Worm (Caenorhabditis elegans): ENCODE results near the gene acdh-8.

The acdh-8 gene

DNA sequence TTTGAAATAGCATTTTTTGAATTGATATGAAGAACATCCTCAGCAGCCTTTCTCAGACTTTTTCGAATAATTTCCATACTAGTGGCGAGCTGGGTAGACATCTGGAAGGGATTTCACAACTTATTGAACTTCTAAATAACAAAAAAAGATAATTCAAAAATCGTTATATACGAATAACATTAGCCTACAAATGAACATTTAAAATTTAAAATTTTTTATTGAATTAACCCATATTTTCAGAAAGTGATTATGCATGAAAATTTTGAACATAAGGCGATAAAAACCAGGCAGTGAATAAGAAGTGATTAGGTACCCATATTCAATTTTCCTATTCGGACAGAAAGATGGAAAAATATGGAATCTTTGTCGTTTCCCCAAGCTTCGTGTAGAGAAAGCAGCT lies 34.2 kb downstream of the acdh-8 start, which contains the start of gene ZK1248.11:
TSS of gene ZK1248.11 (minus strand) at position 101 of the 400 bp plus-strand sequence.
- TF ChIP-seq lin-15B (tag; optimal IDR thresholded peaks at IDR 0.05) (no peak), nhr-12 (tag; optimal IDR thresholded peaks at IDR 0.05) (no peak), pha-4 (tag; optimal IDR thresholded peaks at IDR 0.05) (no peak)

DNA sequence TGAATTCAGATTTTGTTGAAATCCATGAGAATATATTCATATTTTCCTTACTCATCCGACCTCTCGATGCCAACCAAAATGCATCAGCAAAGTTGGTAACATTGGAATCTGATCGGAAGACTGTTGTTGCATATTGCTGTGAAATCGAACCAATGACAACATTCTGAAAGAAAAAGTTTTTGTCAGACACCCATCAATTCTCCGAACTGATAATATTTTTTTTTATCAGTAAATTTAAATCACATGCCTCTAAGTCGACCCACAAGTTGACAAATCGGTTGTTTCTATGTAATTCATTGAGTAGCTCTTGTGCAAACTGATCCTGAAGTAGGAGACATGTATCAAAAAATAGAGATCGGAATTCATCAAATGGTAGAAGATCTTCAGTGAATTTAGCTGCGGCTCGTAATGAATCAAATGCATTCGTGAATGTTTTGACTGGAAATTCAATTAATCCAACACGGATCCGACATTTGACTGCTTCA lies 35.7 kb downstream of the acdh-8 start, which contains the start of gene col-74:
TSS of gene col-74 (plus strand) at position 435 of the 485 bp plus-strand sequence.
- no peak for TF ChIP-seq nfya-1 (tag; optimal IDR thresholded peaks at IDR 0.05; ENCODE audit: insufficient read depth)
- peak; percentile 74 for TF ChIP-seq elt-2 (tag; optimal IDR thresholded peaks at IDR 0.05)
- TF ChIP-seq pqm-1 (tag; optimal IDR thresholded peaks at IDR 0.05): peak; percentile 56

DNA sequence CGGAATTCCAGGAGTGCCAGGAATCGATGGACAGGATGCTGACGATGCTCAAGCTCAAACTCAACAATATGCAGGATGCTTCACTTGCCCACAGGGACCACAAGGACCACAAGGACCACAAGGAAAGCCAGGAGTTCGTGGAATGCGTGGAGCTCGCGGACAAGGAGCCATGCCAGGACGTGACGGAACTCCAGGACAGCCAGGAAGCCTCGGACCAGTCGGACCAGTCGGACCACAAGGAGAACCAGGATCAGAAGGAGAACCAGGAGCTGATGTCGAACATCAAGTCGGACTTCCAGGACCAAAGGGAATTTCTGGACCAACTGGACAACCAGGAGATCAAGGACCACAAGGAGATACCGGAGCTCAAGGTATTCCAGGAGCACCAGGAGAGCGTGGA lies 37.1 kb downstream of the acdh-8 start:
- TF ChIP-seq elt-3 (tag; optimal IDR thresholded peaks at IDR 0.05) (no peak), egl-27 (tag; optimal IDR thresholded peaks at IDR 0.05) (no peak), unc-62 (GFP tag; optimal IDR thresholded peaks at IDR 0.05) (no peak), ceh-82 (tag; optimal IDR thresholded peaks at IDR 0.05) (no peak), mdl-1 (tag; optimal IDR thresholded peaks at IDR 0.05) (no peak), ZK546.5 (tag; optimal IDR thresholded peaks at IDR 0.05) (no peak), nfya-1 (tag; optimal IDR thresholded peaks at IDR 0.05; ENCODE audit: insufficient read depth) (no peak), elt-2 (tag; optimal IDR thresholded peaks at IDR 0.05) (no peak), nhr-12 (tag; optimal IDR thresholded peaks at IDR 0.05) (no peak), ztf-4 (tag; optimal IDR thresholded peaks at IDR 0.05) (no peak), hmg-11 (tag; optimal IDR thresholded peaks at IDR 0.05) (no peak), nhr-28 (tag; optimal IDR thresholded peaks at IDR 0.05) (no peak), nhr-67 (tag; optimal IDR thresholded peaks at IDR 0.05) (no peak), lsy-12 (tag; optimal IDR thresholded peaks at IDR 0.05) (no peak)

DNA sequence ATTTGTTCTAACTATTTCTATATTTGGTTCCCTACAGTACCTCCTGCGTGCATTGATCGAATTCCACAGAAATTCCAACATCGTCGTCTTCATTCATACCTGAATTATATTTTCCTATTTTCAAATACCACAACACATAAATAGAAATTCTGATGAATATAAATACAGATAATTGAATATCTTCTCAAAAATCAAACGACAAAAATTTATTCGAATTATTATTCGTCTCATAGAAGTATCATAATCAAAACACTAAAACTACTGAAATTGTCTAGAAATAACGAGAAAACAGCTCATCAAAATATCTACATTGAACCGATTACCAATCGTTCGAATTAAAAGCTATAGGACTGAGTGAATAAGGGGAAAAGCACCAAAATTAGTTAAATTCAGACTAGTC lies 38.8 kb downstream of the acdh-8 start, which contains the start of gene gtap-1:
TSS of gene gtap-1 (minus strand) at position 101 of the 400 bp plus-strand sequence.
- TF ChIP-seq snpc-4 (tag; optimal IDR thresholded peaks at IDR 0.05) (no peak), ceh-16 (tag; optimal IDR thresholded peaks at IDR 0.05) (no peak), jun-1 (tag; optimal IDR thresholded peaks at IDR 0.05) (no peak), nhr-67 (tag; optimal IDR thresholded peaks at IDR 0.05) (no peak), nhr-237 (tag; optimal IDR thresholded peaks at IDR 0.05) (no peak), nhr-11 (tag; optimal IDR thresholded peaks at IDR 0.05) (no peak)

DNA sequence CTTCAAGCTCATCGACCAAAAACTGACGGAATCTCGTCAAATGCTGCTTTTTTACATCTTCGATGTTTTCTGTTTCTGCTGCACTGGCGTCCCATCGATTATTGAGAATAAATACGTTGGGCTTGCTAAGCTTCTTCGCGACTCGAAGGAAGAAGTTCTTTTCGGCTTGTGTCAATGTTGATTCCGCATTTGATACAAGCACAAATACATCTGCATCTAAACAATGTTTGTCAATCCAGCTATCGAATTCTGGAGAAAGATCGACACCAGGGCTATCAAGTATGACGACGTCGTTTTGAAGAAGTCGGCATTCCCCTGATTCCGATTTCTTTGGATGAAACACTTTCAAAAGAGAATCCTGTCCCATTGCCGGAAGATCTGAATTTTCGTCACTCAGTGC lies 40.9 kb downstream of the acdh-8 start:
- no peak for TF ChIP-seq ama-1 (optimal IDR thresholded peaks at IDR 0.05)

DNA sequence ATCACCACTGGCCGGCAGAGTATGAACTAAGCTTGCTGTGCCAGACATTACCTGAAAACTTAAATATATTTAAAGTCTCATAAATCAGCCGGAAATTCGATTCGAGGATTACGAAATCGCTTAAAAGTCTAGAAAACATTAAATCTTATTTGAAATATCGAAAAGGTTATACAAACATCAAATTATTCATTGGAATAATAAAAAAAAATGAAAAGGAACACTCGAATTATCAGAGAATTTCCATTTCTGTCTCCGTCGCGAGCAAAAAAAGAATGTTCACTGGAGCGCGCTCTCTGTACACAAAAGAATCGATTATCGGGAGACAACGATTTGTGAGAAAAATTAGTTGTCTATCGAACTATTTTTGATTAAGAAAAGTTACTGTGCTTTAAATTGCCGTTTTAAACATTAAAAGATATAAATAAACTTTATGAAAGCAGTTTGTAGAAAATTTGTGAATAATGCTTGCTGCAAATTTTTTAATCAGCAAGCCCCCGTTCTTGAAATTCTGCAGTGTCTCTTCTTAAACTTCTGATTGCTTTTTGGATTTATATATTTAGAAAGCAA lies 41.9 kb downstream of the acdh-8 start, which contains the start of gene fzo-1:
TSS of gene fzo-1 (minus strand) at position 51 of the 567 bp plus-strand sequence.
- TF ChIP-seq lin-15B (tag; optimal IDR thresholded peaks at IDR 0.05) (peak; percentile 52), snpc-4 (tag; optimal IDR thresholded peaks at IDR 0.05) (peak; percentile 29), nhr-11 (tag; optimal IDR thresholded peaks at IDR 0.05) (no peak), egl-27 (tag; optimal IDR thresholded peaks at IDR 0.05) (no peak), elt-2 (tag; optimal IDR thresholded peaks at IDR 0.05) (peak; percentile 47), nhr-28 (tag; optimal IDR thresholded peaks at IDR 0.05) (no peak), nhr-12 (tag; optimal IDR thresholded peaks at IDR 0.05) (no peak), lsy-12 (tag; optimal IDR thresholded peaks at IDR 0.05) (no peak), ceh-9 (tag; optimal IDR thresholded peaks at IDR 0.05) (no peak), nfya-1 (tag; optimal IDR thresholded peaks at IDR 0.05; ENCODE audit: insufficient read depth) (peak; percentile 60), nhr-67 (tag; optimal IDR thresholded peaks at IDR 0.05) (no peak), pha-4 (tag; optimal IDR thresholded peaks at IDR 0.05) (peak; percentile 72), fkh-10 (GFP tag; optimal IDR thresholded peaks at IDR 0.05) (peak; percentile 22), ztf-4 (tag; optimal IDR thresholded peaks at IDR 0.05) (no peak), unc-62 (GFP tag; optimal IDR thresholded peaks at IDR 0.05) (no peak), mml-1 (tag; optimal IDR thresholded peaks at IDR 0.05) (no peak), aly-2 (tag; optimal IDR thresholded peaks at IDR 0.05) (no peak)

DNA sequence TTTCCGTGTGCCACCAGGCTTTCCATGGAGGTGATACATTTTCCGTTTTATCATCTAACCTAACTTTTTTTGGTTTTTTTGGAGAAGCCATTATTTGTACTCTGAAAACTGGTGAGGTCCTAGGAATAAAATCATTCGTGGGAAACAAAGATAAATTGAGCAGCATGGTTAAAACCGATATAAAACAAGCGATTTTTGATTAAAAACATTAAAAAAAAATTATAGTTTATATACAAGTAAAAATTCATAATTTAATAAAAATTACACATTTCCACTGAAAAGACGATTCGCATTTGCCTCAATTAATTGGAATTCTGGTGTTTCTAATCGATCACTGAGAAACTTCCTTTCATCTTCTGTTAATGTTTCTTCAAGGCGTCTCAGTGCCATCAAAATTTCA lies 44.2 kb downstream of the acdh-8 start, which contains the start of gene ZK1248.15:
TSS of gene ZK1248.15 (minus strand) at position 101 of the 400 bp plus-strand sequence.
- no peak for TF ChIP-seq daf-12 (tag; optimal IDR thresholded peaks at IDR 0.05)
- no peak for TF ChIP-seq fkh-10 (GFP tag; optimal IDR thresholded peaks at IDR 0.05)
- no peak for TF ChIP-seq nhr-237 (tag; optimal IDR thresholded peaks at IDR 0.05)
- no peak for TF ChIP-seq ama-1 (optimal IDR thresholded peaks at IDR 0.05)
- no peak for TF ChIP-seq unc-39 (tag; optimal IDR thresholded peaks at IDR 0.05)
